Worm (Caenorhabditis elegans) whole organism, L2 larva: ENCODE measurements around the gene moc-6.
A peak's percentile ranks its signal among the peaks of the same experiment; 100 is the strongest.

Experiments
- C34F6.9 ChIP-seq: fragments of 150-350 bp; optimal IDR thresholded peaks from 2 replicates; lab custom pipeline; 2014; ENCODE audit warnings: missing biosample characterization, missing genetic modification characterization
- F13H6.1 ChIP-seq: sonication (generic microtip); optimal IDR thresholded peaks from 2 replicates; lab custom pipeline; 2016; ENCODE audit warnings: missing genetic modification characterization, missing compliant biosample characterization
- R02D3.7 ChIP-seq: fragments of 150-350 bp; optimal IDR thresholded peaks from 2 replicates; lab custom pipeline; 2014; ENCODE audit warnings: missing biosample characterization, missing genetic modification characterization
- Y55F3AM.14 ChIP-seq: fragments of 200-800 bp; sonication (Bioruptor generic); optimal IDR thresholded peaks from 2 replicates; lab custom pipeline; 2018; ENCODE audit warnings: mild to moderate bottlenecking, missing genetic modification characterization, missing compliant biosample characterization
- ZK546.5 ChIP-seq: sonication (generic microtip); optimal IDR thresholded peaks from 2 replicates; lab custom pipeline; 2017; ENCODE audit warnings: missing biosample characterization, missing genetic modification characterization
- aly-2 ChIP-seq: fragments of 150-350 bp; optimal IDR thresholded peaks from 2 replicates; lab custom pipeline; 2014; ENCODE audit warnings: missing biosample characterization, missing genetic modification characterization
- blmp-1 ChIP-seq: sonication (generic microtip); optimal IDR thresholded peaks from 2 replicates; lab custom pipeline; 2017; ENCODE audit warnings: missing genetic modification characterization, mild to moderate bottlenecking, missing compliant biosample characterization, antibody characterized with exemption, moderate library complexity; ENCODE audit not compliant: insufficient read depth
- ceh-16 ChIP-seq: fragments of 150-350 bp; optimal IDR thresholded peaks from 2 replicates; lab custom pipeline; 2014; ENCODE audit warnings: missing biosample characterization, missing genetic modification characterization
- ceh-82 ChIP-seq: fragments of 150-350 bp; optimal IDR thresholded peaks from 2 replicates; lab custom pipeline; 2014; ENCODE audit warnings: missing biosample characterization, missing genetic modification characterization
- elt-1 ChIP-seq: fragments of 150-350 bp; optimal IDR thresholded peaks from 2 replicates; lab custom pipeline; 2014; ENCODE audit warnings: missing biosample characterization, missing genetic modification characterization
- elt-3 ChIP-seq: sonication (generic microtip); optimal IDR thresholded peaks from 2 replicates; lab custom pipeline; 2017; ENCODE audit warnings: missing biosample characterization, missing genetic modification characterization
- fos-1 ChIP-seq: fragments of 150-350 bp; optimal IDR thresholded peaks from 2 replicates; lab custom pipeline; 2014; ENCODE audit warnings: missing biosample characterization, missing genetic modification characterization
- lin-11 ChIP-seq: fragments of 150-350 bp; sonication (generic microtip); optimal IDR thresholded peaks from 2 replicates; lab custom pipeline; 2014; ENCODE audit warnings: missing biosample characterization, missing genetic modification characterization, inconsistent platforms, mixed read lengths
- lin-13 ChIP-seq: fragments of 150-350 bp; optimal IDR thresholded peaks from 2 replicates; lab custom pipeline; 2014; ENCODE audit warnings: missing biosample characterization, missing genetic modification reagents, missing genetic modification characterization
- lsy-2 ChIP-seq, 2 experiments: fragments of 150-350 bp in 1 of 2; sonication (generic microtip) in 1 of 2; optimal IDR thresholded peaks; 2 replicates each; lab custom pipeline; 2014 to 2017; ENCODE audit warnings: missing biosample characterization in 2 of 2, missing genetic modification characterization in 2 of 2
- mbf-1 ChIP-seq: sonication (generic microtip); optimal IDR thresholded peaks from 2 replicates; lab custom pipeline; 2017; ENCODE audit warnings: missing biosample characterization, missing genetic modification characterization
- mdl-1 ChIP-seq, 2 experiments: fragments of 150-350 bp in 1 of 2; sonication (generic microtip) in 1 of 2; optimal IDR thresholded peaks; 2 replicates each; lab custom pipeline; 2017; ENCODE audit warnings: missing biosample characterization in 2 of 2, missing genetic modification characterization in 2 of 2
- nhr-10 ChIP-seq: sonication (generic microtip); optimal IDR thresholded peaks from 2 replicates; lab custom pipeline; 2017; ENCODE audit warnings: missing biosample characterization, missing genetic modification characterization
- nhr-11 ChIP-seq: fragments of 150-350 bp; optimal IDR thresholded peaks from 2 replicates; lab custom pipeline; 2014; ENCODE audit warnings: missing biosample characterization, missing genetic modification characterization
- nhr-129 ChIP-seq: fragments of 150-350 bp; optimal IDR thresholded peaks from 2 replicates; lab custom pipeline; 2014; ENCODE audit warnings: missing biosample characterization, missing genetic modification characterization
- nhr-23 ChIP-seq: fragments of 150-350 bp; optimal IDR thresholded peaks from 2 replicates; lab custom pipeline; 2014; ENCODE audit warnings: missing biosample characterization, missing genetic modification reagents, missing genetic modification characterization
- nhr-25 ChIP-seq: fragments of 150-350 bp; sonication (generic microtip); optimal IDR thresholded peaks from 3 replicates; lab custom pipeline; 2014; ENCODE audit warnings: missing biosample characterization, missing genetic modification characterization
- nhr-6 ChIP-seq: fragments of 150-350 bp; optimal IDR thresholded peaks from 2 replicates; lab custom pipeline; 2014; ENCODE audit warnings: missing biosample characterization, missing genetic modification characterization
- peb-1 ChIP-seq: fragments of 150-350 bp; optimal IDR thresholded peaks from 2 replicates; lab custom pipeline; 2014; ENCODE audit warnings: missing biosample characterization, missing genetic modification characterization
- sem-4 ChIP-seq: fragments of 150-350 bp; optimal IDR thresholded peaks from 2 replicates; lab custom pipeline; 2014; ENCODE audit warnings: missing biosample characterization, missing genetic modification reagents, missing genetic modification characterization
- skn-1 ChIP-seq: sonication (generic microtip); optimal IDR thresholded peaks from 2 replicates; lab custom pipeline; 2017; ENCODE audit warnings: missing biosample characterization, missing genetic modification characterization
- sma-3 ChIP-seq: sonication (generic microtip); optimal IDR thresholded peaks from 2 replicates; lab custom pipeline; 2016; ENCODE audit warnings: missing genetic modification reagents, missing genetic modification characterization, missing compliant biosample characterization
- sma-9 ChIP-seq, 2 experiments: fragments of 150-350 bp in 1 of 2; sonication (generic microtip) in 1 of 2; optimal IDR thresholded peaks; 2 replicates each; lab custom pipeline; 2014 to 2016; ENCODE audit warnings: missing genetic modification characterization in 2 of 2, mild to moderate bottlenecking in 1 of 2, missing biosample characterization in 1 of 2, missing compliant biosample characterization in 1 of 2, missing genetic modification reagents in 1 of 2, moderate library complexity in 1 of 2
- snpc-4 ChIP-seq: fragments of 150-350 bp; optimal IDR thresholded peaks from 2 replicates; lab custom pipeline; 2014; ENCODE audit warnings: missing biosample characterization, missing genetic modification characterization
- unc-39 ChIP-seq: fragments of 150-350 bp; optimal IDR thresholded peaks from 2 replicates; lab custom pipeline; 2014; ENCODE audit warnings: missing biosample characterization, missing genetic modification characterization
- unc-55 ChIP-seq: fragments of 150-350 bp; sonication (generic microtip); optimal IDR thresholded peaks from 3 replicates; lab custom pipeline; 2014; ENCODE audit warnings: missing biosample characterization, missing genetic modification reagents, missing genetic modification characterization
- zag-1 ChIP-seq: fragments of 150-350 bp; optimal IDR thresholded peaks from 2 replicates; lab custom pipeline; 2014; ENCODE audit warnings: missing biosample characterization, missing genetic modification characterization
- ztf-1 ChIP-seq: fragments of 200-800 bp; sonication (Bioruptor generic); conservative IDR thresholded peaks from 2 replicates; pipeline ENCODE4 v1.3.6; 2022; ENCODE audit warnings: missing genetic modification characterization, missing compliant biosample characterization
- ztf-11 ChIP-seq: sonication (generic microtip); optimal IDR thresholded peaks from 2 replicates; lab custom pipeline; 2017; ENCODE audit warnings: missing biosample characterization, missing genetic modification characterization
- ztf-4 ChIP-seq: fragments of 150-350 bp; optimal IDR thresholded peaks from 2 replicates; lab custom pipeline; 2014; ENCODE audit warnings: missing biosample characterization, missing genetic modification characterization

moc-6 gene

DNA sequence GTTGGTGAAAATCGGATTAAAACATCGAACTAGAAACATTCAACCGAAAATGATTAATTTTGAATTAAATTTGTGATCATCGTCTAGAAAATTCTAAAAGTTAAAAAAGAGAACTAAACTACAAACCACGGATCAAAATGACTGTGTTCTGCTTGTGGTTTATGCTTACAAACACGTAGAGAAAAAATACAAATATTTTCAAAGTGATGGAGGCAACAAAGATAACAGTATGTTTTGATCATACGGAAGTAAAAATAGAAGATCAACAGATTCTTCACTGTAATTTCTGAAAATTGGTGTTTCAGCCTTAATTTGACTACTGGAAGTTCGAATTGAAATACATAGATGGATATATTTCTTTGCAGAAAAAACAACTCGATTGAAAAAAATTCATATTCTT lies 7.5 kb downstream of the moc-6 start:
- TF ChIP-seq nhr-129 (tag; lab: Kevin White, UChicago) (no peak), nhr-25 (no peak), elt-1 (no peak), sma-3 (GFP tag; lab: Kevin White, UChicago) (no peak), snpc-4 (tag; lab: Kevin White, UChicago) (no peak), Y55F3AM.14 (no peak), ztf-11 (tag; lab: Kevin White, UChicago) (no peak), mbf-1 (tag; lab: Kevin White, UChicago) (no peak), sma-9 (GFP tag; optimal IDR thresholded peaks at IDR 0.05; lab: Kevin White, UChicago) (no peak), sma-9 (tag; optimal IDR thresholded peaks at IDR 0.05; lab: Kevin White, UChicago) (no peak), sem-4 (tag; lab: Kevin White, UChicago) (no peak), mdl-1 (tag; optimal IDR thresholded peaks at IDR 0.05; lab: Kevin White, UChicago) (no peak), ZK546.5 (tag; lab: Kevin White, UChicago) (no peak), ztf-1 (GFP tag; lab: Robert Waterston, UW) (no peak), peb-1 (no peak), elt-3 (tag; lab: Kevin White, UChicago) (no peak)

DNA sequence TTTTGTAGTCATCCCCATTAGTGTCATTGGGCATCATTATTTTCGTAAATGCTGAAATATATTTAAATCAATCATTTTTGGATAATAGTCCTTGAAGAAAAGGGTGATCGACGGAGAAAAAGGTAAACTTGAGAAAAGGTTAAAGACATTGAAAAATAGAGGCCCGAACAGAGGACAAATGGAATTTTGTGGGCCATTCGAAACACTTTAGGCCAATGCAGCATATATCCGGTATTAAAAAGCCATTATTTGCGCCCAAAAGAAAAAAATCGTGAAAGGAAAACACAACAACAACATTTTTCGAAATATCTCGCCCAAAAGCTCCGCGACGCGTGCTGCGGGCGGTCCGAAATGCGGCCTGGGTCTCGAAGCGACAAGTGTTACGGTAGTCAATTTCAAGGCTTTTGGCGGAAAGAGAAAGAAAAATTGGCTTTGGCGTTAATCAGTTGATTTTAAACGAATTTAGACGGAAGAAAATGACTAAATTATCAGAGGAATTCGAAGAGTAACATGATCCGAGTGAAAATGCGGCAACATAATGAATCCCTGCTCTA lies 11.1 kb downstream of the moc-6 start, which contains the start of gene morc-1:
Gene morc-1 (minus strand): TSS at position 51 of the 554 bp plus-strand sequence.
- no peak for TF ChIP-seq ceh-82 (tag; lab: Kevin White, UChicago)
- no peak for TF ChIP-seq unc-55 (GFP tag; lab: Kevin White, UChicago)
- no peak for TF ChIP-seq unc-39 (tag; lab: Kevin White, UChicago)
- no peak for TF ChIP-seq sma-9 (GFP tag; optimal IDR thresholded peaks at IDR 0.05; lab: Kevin White, UChicago)
- no peak for TF ChIP-seq sma-9 (tag; optimal IDR thresholded peaks at IDR 0.05; lab: Kevin White, UChicago)
- TF ChIP-seq elt-3 (tag; lab: Kevin White, UChicago), result no peak
- TF ChIP-seq nhr-11 (tag; lab: Kevin White, UChicago), result no peak
- no peak for TF ChIP-seq fos-1 (tag; lab: Kevin White, UChicago)
- no peak for TF ChIP-seq mbf-1 (tag; lab: Kevin White, UChicago)
- no peak for TF ChIP-seq nhr-10 (tag; lab: Kevin White, UChicago)
- TF ChIP-seq elt-1, result no peak
- no peak for TF ChIP-seq lin-11
- TF ChIP-seq skn-1 (tag; lab: Kevin White, UChicago), result no peak
- no peak for TF ChIP-seq ztf-1 (GFP tag; lab: Robert Waterston, UW)
- TF ChIP-seq sma-3 (GFP tag; lab: Kevin White, UChicago), result no peak
- TF ChIP-seq Y55F3AM.14, result no peak
- TF ChIP-seq blmp-1 (tag; lab: Kevin White, UChicago), result no peak
- no peak for TF ChIP-seq F13H6.1 (tag; lab: Kevin White, UChicago)
- TF ChIP-seq ztf-4, result no peak

DNA sequence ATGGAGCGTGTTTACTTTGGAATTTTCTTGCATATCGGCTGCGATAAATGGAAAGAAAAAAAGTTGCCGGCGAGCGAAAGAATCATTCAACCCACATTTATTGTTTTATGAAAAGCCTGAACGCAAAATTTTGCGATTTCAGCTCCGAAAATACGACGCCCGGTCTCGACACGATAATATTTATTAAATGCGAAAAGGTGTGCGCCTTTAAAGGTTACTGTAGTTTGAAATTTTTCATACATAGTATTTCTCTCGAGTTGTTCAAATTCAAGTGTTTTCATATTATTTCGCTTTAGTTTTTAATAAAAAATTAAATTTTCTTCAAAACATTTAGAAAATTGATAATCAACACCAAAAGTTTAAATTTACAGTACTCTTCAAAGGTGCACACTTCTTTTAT lies 13.2 kb downstream of the moc-6 start, which contains the start of gene syx-16:
Gene syx-16 (minus strand): TSS at position 118 of the 400 bp plus-strand sequence.
- TF ChIP-seq lsy-2 (tag; optimal IDR thresholded peaks at IDR 0.05; lab: Kevin White, UChicago) (peak in 1 of 2 experiments; percentile 8), zag-1 (tag; lab: Kevin White, UChicago) (no peak)
- TF ChIP-seq, all 48 proteins: peak for 1

DNA sequence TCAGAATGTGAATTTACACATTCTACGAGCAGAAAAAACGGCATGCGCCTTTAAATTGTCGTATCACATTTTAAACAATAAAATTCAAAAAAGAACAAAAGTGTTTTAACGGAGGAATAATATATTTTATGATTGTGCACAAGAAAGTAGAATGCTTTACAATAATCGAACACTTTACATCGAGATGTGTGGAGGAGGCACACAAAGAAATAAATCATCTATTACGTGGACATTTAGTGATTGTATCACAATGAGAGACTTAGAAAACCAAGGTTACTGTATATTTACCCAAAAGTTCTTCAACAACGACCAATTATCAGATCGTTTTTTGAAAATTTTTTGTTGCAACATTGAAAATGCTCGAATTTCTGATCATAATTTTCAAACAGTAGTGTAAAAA lies 14.5 kb downstream of the moc-6 start:
- TF ChIP-seq lin-13 (no peak), C34F6.9 (tag; lab: Kevin White, UChicago) (no peak), nhr-11 (tag; lab: Kevin White, UChicago) (no peak), aly-2 (tag; lab: Kevin White, UChicago) (no peak), nhr-23 (tag; lab: Kevin White, UChicago) (no peak), nhr-10 (tag; lab: Kevin White, UChicago) (no peak), R02D3.7 (tag; lab: Kevin White, UChicago) (no peak), nhr-129 (tag; lab: Kevin White, UChicago) (no peak), sem-4 (tag; lab: Kevin White, UChicago) (no peak), nhr-6 (tag; lab: Kevin White, UChicago) (no peak), ceh-16 (tag; lab: Kevin White, UChicago) (no peak)
